Fruit fly (Drosophila melanogaster) whole organism, pupa: ENCODE results near the gene CG13625.

Experiments
- CG10348 ChIP-seq: fragments of 200-800 bp; sonication (Bioruptor generic); IDR thresholded peaks from 2 replicates; pipeline ENCODE4 v1.3.6; 2022; ENCODE audit warnings: missing biosample characterization, missing genetic modification characterization
- CG12605 ChIP-seq: fragments of 200-800 bp; sonication (Bioruptor generic); IDR thresholded peaks from 2 replicates; pipeline ENCODE4 v1.3.6; 2022; ENCODE audit warnings: missing biosample characterization, missing genetic modification characterization
- CG13204 ChIP-seq: fragments of 200-800 bp; sonication (Bioruptor generic); optimal IDR thresholded peaks from 2 replicates; lab custom pipeline; 2018; ENCODE audit warnings: missing biosample characterization, mild to moderate bottlenecking, missing genetic modification characterization, moderate library complexity
- CG14655 ChIP-seq: fragments of 200-800 bp; sonication (Bioruptor generic); optimal IDR thresholded peaks from 3 replicates; lab custom pipeline; 2017; ENCODE audit warnings: mild to moderate bottlenecking, missing biosample characterization, missing genetic modification reagents, missing genetic modification characterization
- CG15710 ChIP-seq: fragments of 200-800 bp; sonication (Bioruptor generic); optimal IDR thresholded peaks from 2 replicates; lab custom pipeline; 2018; ENCODE audit warnings: missing biosample characterization, mild to moderate bottlenecking, missing genetic modification characterization, moderate library complexity
- CG17806 ChIP-seq: fragments of 200-800 bp; sonication (Bioruptor generic); optimal IDR thresholded peaks from 2 replicates; lab custom pipeline; 2018; ENCODE audit warnings: missing biosample characterization, mild to moderate bottlenecking, missing genetic modification characterization, moderate library complexity
- CG32121 ChIP-seq: fragments of 200-800 bp; sonication (Bioruptor generic); IDR thresholded peaks from 2 replicates; pipeline ENCODE4 v1.3.6; 2022; ENCODE audit warnings: missing biosample characterization, missing genetic modification characterization
- CG34367 ChIP-seq: fragments of 200-800 bp; sonication (Bioruptor generic); optimal IDR thresholded peaks from 2 replicates; lab custom pipeline; 2018; ENCODE audit warnings: missing biosample characterization, mild to moderate bottlenecking, missing genetic modification characterization
- CG4496 ChIP-seq: fragments of 200-800 bp; sonication (Bioruptor generic); IDR thresholded peaks from 3 replicates; pipeline ENCODE4 v1.3.6; 2022; ENCODE audit warnings: missing biosample characterization, missing genetic modification characterization
- CG8159 ChIP-seq: fragments of 200-800 bp; sonication (Bioruptor generic); optimal IDR thresholded peaks from 3 replicates; lab custom pipeline; 2018; ENCODE audit warnings: missing biosample characterization, mild to moderate bottlenecking, missing genetic modification characterization, moderate library complexity
- CG8301 ChIP-seq: fragments of 200-800 bp; sonication (Bioruptor generic); optimal IDR thresholded peaks from 2 replicates; lab custom pipeline; 2018; ENCODE audit warnings: missing biosample characterization, mild to moderate bottlenecking, missing genetic modification characterization
- CG9948 ChIP-seq: fragments of 200-800 bp; sonication (Bioruptor generic); optimal IDR thresholded peaks from 2 replicates; lab custom pipeline; 2018; ENCODE audit warnings: missing biosample characterization, mild to moderate bottlenecking, missing genetic modification characterization, moderate library complexity
- D1 ChIP-seq: fragments of 200-800 bp; sonication (Bioruptor generic); optimal IDR thresholded peaks from 2 replicates; lab custom pipeline; 2018; ENCODE audit warnings: missing biosample characterization, mild to moderate bottlenecking, missing genetic modification characterization, moderate library complexity
- EcR ChIP-seq: fragments of 200-800 bp; sonication (Bioruptor generic); optimal IDR thresholded peaks from 3 replicates; lab custom pipeline; 2019; ENCODE audit warnings: missing biosample characterization, missing genetic modification characterization, mild to moderate bottlenecking, moderate library complexity, missing genetic modification reagents
- Ets98B ChIP-seq: fragments of 200-800 bp; sonication (Bioruptor generic); IDR thresholded peaks from 2 replicates; pipeline ENCODE4 v1.3.6; 2022; ENCODE audit warnings: missing biosample characterization, missing genetic modification characterization
- Pif1A ChIP-seq: fragments of 200-800 bp; sonication (Bioruptor generic); optimal IDR thresholded peaks from 3 replicates; lab custom pipeline; 2016; ENCODE audit warnings: missing biosample characterization, missing genetic modification characterization
- Pif1B ChIP-seq: fragments of 200-800 bp; sonication (Bioruptor generic); optimal IDR thresholded peaks from 3 replicates; lab custom pipeline; 2016; ENCODE audit warnings: missing biosample characterization, missing genetic modification characterization
- Snoo ChIP-seq: fragments of 200-800 bp; sonication (Bioruptor generic); optimal IDR thresholded peaks from 3 replicates; lab custom pipeline; 2017; ENCODE audit warnings: missing biosample characterization, mild to moderate bottlenecking, missing genetic modification characterization, inconsistent platforms
- fd96Ca ChIP-seq: fragments of 200-800 bp; sonication (Bioruptor generic); IDR thresholded peaks from 3 replicates; pipeline ENCODE4 v1.3.6; 2022; ENCODE audit warnings: missing biosample characterization, missing genetic modification characterization
- gl ChIP-seq: fragments of 200-800 bp; sonication (Bioruptor generic); optimal IDR thresholded peaks from 2 replicates; lab custom pipeline; 2018; ENCODE audit warnings: missing biosample characterization, mild to moderate bottlenecking, missing genetic modification characterization
- rn ChIP-seq: fragments of 200-800 bp; sonication (Bioruptor generic); IDR thresholded peaks from 2 replicates; pipeline ENCODE4 v1.3.6; 2022; ENCODE audit warnings: missing biosample characterization, missing genetic modification characterization

CG13625 gene

dm6 chr3R:24566756-24567426 lies 18.1 kb downstream of the CG13625 start:
- TF ChIP-seq CG4496 (GFP tag; lab: Robert Waterston, UW) (peak; percentile 51; the same call in 2 of the 3 replicates), EcR (GFP tag; lab: Kevin White, UChicago) (peak; percentile 78), Pif1A (no peak), Ets98B (GFP tag; lab: Robert Waterston, UW) (peak; percentile 15)

- TF ChIP-seq EcR (GFP tag; lab: Kevin White, UChicago) (peak; percentile 75), CG10348 (GFP tag; lab: Robert Waterston, UW) (no peak), CG17806 (tag; lab: Kevin White, UChicago) (no peak), fd96Ca (GFP tag; lab: Robert Waterston, UW) (no peak), CG32121 (GFP tag; lab: Robert Waterston, UW) (peak; percentile 57; the same call in 1 of the 2 replicates), CG9948 (tag; lab: Kevin White, UChicago) (no peak), Ets98B (GFP tag; lab: Robert Waterston, UW) (peak; percentile 73), CG15710 (no peak), rn (no peak), Pif1B (GFP tag; lab: Kevin White, UChicago) (peak; percentile 63), CG14655 (GFP tag; lab: Kevin White, UChicago) (peak; percentile 6), CG4496 (GFP tag; lab: Robert Waterston, UW) (peak; percentile 60; the same call in 1 of the 3 replicates), CG8301 (tag; lab: Kevin White, UChicago) (no peak), CG34367 (tag; lab: Kevin White, UChicago) (no peak), Snoo (tag; lab: Kevin White, UChicago) (no peak), gl (peak; percentile 35), CG8159 (tag; lab: Kevin White, UChicago) (no peak), CG13204 (GFP tag; lab: Kevin White, UChicago) (peak; percentile 21), CG12605 (GFP tag; lab: Robert Waterston, UW) (peak; percentile 60), D1 (no peak), Pif1A (peak; percentile 76)
- TF ChIP-seq, all 21 proteins: peak for 10
These were observed 19.2 kb downstream of the CG13625 start for dm6 chr3R:24565748-24566239.

- no peak for TF ChIP-seq CG12605 (GFP tag; lab: Robert Waterston, UW)
- TF ChIP-seq, all 21 proteins: peak for 0
These were observed 20.1 kb downstream of the CG13625 start for dm6 chr3R:24564799-24565344.

- TF ChIP-seq CG8301 (tag; lab: Kevin White, UChicago), result no peak
- TF ChIP-seq CG32121 (GFP tag; lab: Robert Waterston, UW), result no peak
- no peak for TF ChIP-seq Pif1A
- no peak for TF ChIP-seq fd96Ca (GFP tag; lab: Robert Waterston, UW)
- TF ChIP-seq CG4496 (GFP tag; lab: Robert Waterston, UW), result no peak
- TF ChIP-seq gl, result no peak
- TF ChIP-seq CG8159 (tag; lab: Kevin White, UChicago), result no peak
- no peak for TF ChIP-seq CG12605 (GFP tag; lab: Robert Waterston, UW)
- TF ChIP-seq Pif1B (GFP tag; lab: Kevin White, UChicago), result no peak
- TF ChIP-seq CG34367 (tag; lab: Kevin White, UChicago), result no peak
- no peak for TF ChIP-seq CG10348 (GFP tag; lab: Robert Waterston, UW)
- TF ChIP-seq CG13204 (GFP tag; lab: Kevin White, UChicago), result no peak
- TF ChIP-seq CG15710, result no peak
- no peak for TF ChIP-seq Ets98B (GFP tag; lab: Robert Waterston, UW)
- no peak for TF ChIP-seq CG9948 (tag; lab: Kevin White, UChicago)
- TF ChIP-seq D1, result no peak
- no peak for TF ChIP-seq EcR (GFP tag; lab: Kevin White, UChicago)
- TF ChIP-seq CG17806 (tag; lab: Kevin White, UChicago), result no peak
- TF ChIP-seq CG14655 (GFP tag; lab: Kevin White, UChicago), result no peak
These were observed 20.7 kb downstream of the CG13625 start for dm6 chr3R:24564191-24564798.

dm6 chr3R:24563039-24563825 lies 21.7 kb downstream of the CG13625 start:
- TF ChIP-seq EcR (GFP tag; lab: Kevin White, UChicago) (peak; percentile 47), CG12605 (GFP tag; lab: Robert Waterston, UW) (no peak), CG14655 (GFP tag; lab: Kevin White, UChicago) (no peak), rn (no peak)
